Fruit fly (Drosophila melanogaster) whole organism, embryonic: Measurements from ENCODE around the gene holn1.

Experiments used
- Adf1 ChIP-seq: fragments of 200-800 bp; sonication (Bioruptor generic); IDR thresholded peaks from 2 replicates; pipeline ENCODE4 v1.3.6; 2022; ENCODE audit warnings: missing biosample characterization, missing genetic modification characterization
- Aef1 ChIP-seq: fragments of 200-800 bp; sonication (Bioruptor generic); IDR thresholded peaks from 3 replicates; pipeline ENCODE4 v1.3.6; 2022; ENCODE audit warnings: missing biosample characterization, missing genetic modification characterization
- B-H2 ChIP-seq: fragments of 200-800 bp; sonication (Bioruptor generic); optimal IDR thresholded peaks from 2 replicates; lab custom pipeline; 2018; ENCODE audit warnings: missing biosample characterization, mild to moderate bottlenecking, missing genetic modification characterization
- CG11085 ChIP-seq: fragments of 200-800 bp; sonication (Bioruptor generic); IDR thresholded peaks from 2 replicates; pipeline ENCODE4 v1.3.6; 2022; ENCODE audit warnings: missing biosample characterization, missing genetic modification characterization
- CG12104 ChIP-seq: fragments of 200-800 bp; sonication (Bioruptor generic); optimal IDR thresholded peaks from 3 replicates; lab custom pipeline; 2016; ENCODE audit warnings: missing biosample characterization, missing genetic modification characterization
- CG13123 ChIP-seq: fragments of 200-800 bp; sonication (Bioruptor generic); optimal IDR thresholded peaks from 2 replicates; lab custom pipeline; 2016; ENCODE audit warnings: missing biosample characterization, missing genetic modification characterization
- CG14050 ChIP-seq: fragments of 200-800 bp; sonication (Bioruptor generic); IDR thresholded peaks from 3 replicates; pipeline ENCODE4 v1.3.6; 2022; ENCODE audit warnings: missing biosample characterization, missing genetic modification characterization
- CG14441 ChIP-seq: fragments of 200-800 bp; sonication (Bioruptor generic); IDR thresholded peaks from 2 replicates; pipeline ENCODE4 v1.3.6; 2022; ENCODE audit warnings: missing biosample characterization, missing genetic modification characterization
- CG15073 ChIP-seq: fragments of 200-800 bp; sonication (Bioruptor generic); optimal IDR thresholded peaks from 2 replicates; lab custom pipeline; 2016; ENCODE audit warnings: missing biosample characterization, missing genetic modification characterization
- CG17186 ChIP-seq: fragments of 200-800 bp; sonication (Bioruptor generic); optimal IDR thresholded peaks from 3 replicates; lab custom pipeline; 2017; ENCODE audit warnings: missing biosample characterization, missing genetic modification reagents, missing genetic modification characterization
- CG17612 ChIP-seq: fragments of 200-800 bp; sonication (Bioruptor generic); IDR thresholded peaks from 2 replicates; pipeline ENCODE4 v1.3.6; 2022; ENCODE audit warnings: missing biosample characterization, missing genetic modification characterization
- CG2712 ChIP-seq: fragments of 200-800 bp; optimal IDR thresholded peaks from 3 replicates; lab custom pipeline; 2019; ENCODE audit warnings: missing biosample characterization, mild to moderate bottlenecking, missing genetic modification characterization, moderate library complexity
- CG2875 ChIP-seq: fragments of 200-800 bp; sonication (Bioruptor generic); optimal IDR thresholded peaks from 2 replicates; lab custom pipeline; 2017; ENCODE audit warnings: missing biosample characterization, mild to moderate bottlenecking, missing genetic modification characterization, missing genetic modification reagents
- CG32767 ChIP-seq: fragments of 200-800 bp; sonication (Bioruptor generic); IDR thresholded peaks from 2 replicates; pipeline ENCODE4 v1.3.6; 2022; ENCODE audit warnings: missing biosample characterization, missing genetic modification characterization
- CG34422 ChIP-seq: fragments of 200-800 bp; sonication (Bioruptor generic); IDR thresholded peaks from 3 replicates; pipeline ENCODE4 v1.3.6; 2022; ENCODE audit warnings: missing biosample characterization, missing genetic modification characterization
- CG4820 ChIP-seq: fragments of 200-800 bp; sonication (Bioruptor generic); optimal IDR thresholded peaks from 3 replicates; lab custom pipeline; 2016; ENCODE audit warnings: missing biosample characterization, missing genetic modification characterization
- CG7372 ChIP-seq: fragments of 200-800 bp; sonication (Bioruptor generic); IDR thresholded peaks from 2 replicates; pipeline ENCODE4 v1.3.6; 2022; ENCODE audit warnings: missing biosample characterization, missing genetic modification characterization
- CG7556 ChIP-seq: fragments of 200-800 bp; sonication (Bioruptor generic); optimal IDR thresholded peaks from 2 replicates; lab custom pipeline; 2017; ENCODE audit warnings: missing biosample characterization, mild to moderate bottlenecking, missing genetic modification characterization
- CG8359 ChIP-seq: fragments of 200-800 bp; sonication (Bioruptor generic); optimal IDR thresholded peaks from 2 replicates; lab custom pipeline; 2017; ENCODE audit warnings: missing biosample characterization, mild to moderate bottlenecking, missing genetic modification characterization, borderline replicate concordance
- CG8388 ChIP-seq: fragments of 200-800 bp; sonication (Bioruptor generic); optimal IDR thresholded peaks from 2 replicates; lab custom pipeline; 2019; ENCODE audit warnings: missing biosample characterization, mild to moderate bottlenecking, missing genetic modification characterization, moderate library complexity
- CG9437 ChIP-seq: fragments of 200-800 bp; sonication (Bioruptor generic); optimal IDR thresholded peaks from 2 replicates; lab custom pipeline; 2018; ENCODE audit warnings: missing biosample characterization, mild to moderate bottlenecking, missing genetic modification characterization
- D ChIP-seq, 2 experiments: fragments of 200-800 bp in 1 of 2; fragments of >200 bp in 1 of 2; sonication (Bioruptor generic) in 1 of 2; optimal IDR thresholded peaks; 2 replicates in 1 of 2; 3 replicates in 1 of 2; lab custom pipeline; 2017; ENCODE audit warnings: mild to moderate bottlenecking in 1 of 2, missing biosample characterization in 1 of 2, missing genetic modification characterization in 1 of 2, missing genetic modification reagents in 1 of 2
- D19B ChIP-seq: fragments of 200-800 bp; sonication (Bioruptor generic); optimal IDR thresholded peaks from 2 replicates; lab custom pipeline; 2017; ENCODE audit warnings: missing biosample characterization, mild to moderate bottlenecking, missing genetic modification characterization
- Deaf1 ChIP-seq: fragments of 200-800 bp; optimal IDR thresholded peaks from 3 replicates; lab custom pipeline; 2019; ENCODE audit warnings: missing biosample characterization, mild to moderate bottlenecking, missing genetic modification characterization, moderate library complexity
- E2f1 ChIP-seq: fragments of 200-800 bp; sonication (Bioruptor generic); IDR thresholded peaks from 2 replicates; pipeline ENCODE4 v1.3.6; 2022; ENCODE audit warnings: missing biosample characterization, missing genetic modification characterization
- Gug ChIP-seq: fragments of 200-800 bp; sonication (Bioruptor generic); IDR thresholded peaks from 4 replicates; pipeline ENCODE4 v1.3.6; 2022; ENCODE audit warnings: missing biosample characterization, missing genetic modification characterization
- HLHmδ ChIP-seq: fragments of 200-800 bp; sonication (Bioruptor generic); optimal IDR thresholded peaks from 2 replicates; lab custom pipeline; 2018; ENCODE audit warnings: missing biosample characterization, mild to moderate bottlenecking, missing genetic modification characterization, moderate library complexity
- Hsf ChIP-seq: fragments of 200-800 bp; sonication (Bioruptor generic); optimal IDR thresholded peaks from 3 replicates; lab custom pipeline; 2016; ENCODE audit warnings: missing biosample characterization, missing genetic modification characterization
- Ravus ChIP-seq: fragments of 200-800 bp; sonication (Bioruptor generic); IDR thresholded peaks from 2 replicates; pipeline ENCODE4 v1.3.6; 2022; ENCODE audit warnings: missing biosample characterization, missing genetic modification characterization
- Scr ChIP-seq: fragments of 200-800 bp; sonication (Bioruptor generic); IDR thresholded peaks from 2 replicates; pipeline ENCODE4 v1.3.6; 2022; ENCODE audit warnings: missing biosample characterization, missing genetic modification characterization; ENCODE audit not compliant: partially characterized antibody
- TFAM ChIP-seq: fragments of 200-800 bp; sonication (Bioruptor generic); optimal IDR thresholded peaks from 2 replicates; lab custom pipeline; 2017; ENCODE audit warnings: missing biosample characterization, missing genetic modification characterization, inconsistent platforms
- Xrp1 ChIP-seq: fragments of 200-800 bp; sonication (Bioruptor generic); IDR thresholded peaks from 2 replicates; pipeline ENCODE4 v1.3.6; 2022; ENCODE audit warnings: missing biosample characterization, missing genetic modification characterization
- bab2 ChIP-seq: fragments of 200-800 bp; sonication (Bioruptor generic); optimal IDR thresholded peaks from 2 replicates; lab custom pipeline; 2016; ENCODE audit warnings: missing biosample characterization, missing genetic modification characterization
- chm ChIP-seq: fragments of 200-800 bp; sonication (Bioruptor generic); IDR thresholded peaks from 2 replicates; pipeline ENCODE4 v1.3.6; 2022; ENCODE audit warnings: missing biosample characterization, missing genetic modification characterization
- ci ChIP-seq: fragments of 200-800 bp; sonication (Bioruptor generic); IDR thresholded peaks from 3 replicates; pipeline ENCODE4 v1.3.6; 2022; ENCODE audit warnings: missing biosample characterization, missing genetic modification characterization
- dmrt11E ChIP-seq: fragments of 200-800 bp; sonication (Bioruptor generic); optimal IDR thresholded peaks from 3 replicates; lab custom pipeline; 2018; ENCODE audit warnings: missing biosample characterization, mild to moderate bottlenecking, missing genetic modification characterization, moderate library complexity
- gcm2 ChIP-seq: fragments of 200-800 bp; sonication (Bioruptor generic); optimal IDR thresholded peaks from 2 replicates; lab custom pipeline; 2016; ENCODE audit warnings: missing biosample characterization, missing genetic modification characterization
- grau ChIP-seq: fragments of 200-800 bp; optimal IDR thresholded peaks from 3 replicates; lab custom pipeline; 2019; ENCODE audit warnings: missing biosample characterization, mild to moderate bottlenecking, missing genetic modification characterization, moderate library complexity
- gsb-n ChIP-seq: fragments of 200-800 bp; sonication (Bioruptor generic); optimal IDR thresholded peaks from 3 replicates; lab custom pipeline; 2018; ENCODE audit warnings: missing biosample characterization, mild to moderate bottlenecking, missing genetic modification characterization
- h ChIP-seq: fragments of >200 bp; optimal IDR thresholded peaks from 2 replicates; lab custom pipeline; 2017
- her ChIP-seq: fragments of 200-800 bp; sonication (Bioruptor generic); optimal IDR thresholded peaks from 2 replicates; lab custom pipeline; 2016; ENCODE audit warnings: missing biosample characterization, missing genetic modification characterization
- ken ChIP-seq: fragments of 200-800 bp; sonication (Bioruptor generic); IDR thresholded peaks from 3 replicates; pipeline ENCODE4 v1.3.6; 2022; ENCODE audit warnings: missing biosample characterization, missing genetic modification characterization
- kni ChIP-seq: fragments of 200-800 bp; sonication (Bioruptor generic); optimal IDR thresholded peaks from 3 replicates; lab custom pipeline; 2017; ENCODE audit warnings: mild to moderate bottlenecking, missing biosample characterization, missing genetic modification reagents, missing genetic modification characterization
- otp ChIP-seq: fragments of 200-800 bp; sonication (Bioruptor generic); IDR thresholded peaks from 3 replicates; pipeline ENCODE4, ENCODE4 v1.3.6; 2022; ENCODE audit warnings: missing biosample characterization, missing genetic modification characterization
- pho ChIP-seq: fragments of 200-800 bp; sonication (Bioruptor generic); optimal IDR thresholded peaks from 2 replicates; lab custom pipeline; 2016; ENCODE audit warnings: missing biosample characterization, missing genetic modification characterization
- salm ChIP-seq: fragments of 200-800 bp; sonication (Bioruptor generic); optimal IDR thresholded peaks from 2 replicates; lab custom pipeline; 2018; ENCODE audit warnings: missing biosample characterization, mild to moderate bottlenecking, missing genetic modification characterization
- sc ChIP-seq, 3 experiments: fragments of >200 bp in 2 of 3; fragments of 200-800 bp in 1 of 3; sonication (Bioruptor generic) in 1 of 3; optimal IDR thresholded peaks; 2 replicates in 2 of 3; 3 replicates in 1 of 3; lab custom pipeline; 2017; ENCODE audit warnings: mild to moderate bottlenecking in 1 of 3, missing biosample characterization in 1 of 3, missing genetic modification characterization in 1 of 3, missing genetic modification reagents in 1 of 3
- sens ChIP-seq: fragments of 200-800 bp; sonication (Bioruptor generic); peaks from one replicate; lab custom pipeline; 2016; ENCODE audit warnings: missing biosample characterization, missing genetic modification characterization
- seq ChIP-seq: fragments of 200-800 bp; sonication (Bioruptor generic); IDR thresholded peaks from 2 replicates; pipeline ENCODE4 v1.3.6; 2022; ENCODE audit warnings: missing biosample characterization, missing genetic modification characterization
- stc ChIP-seq: fragments of 200-800 bp; sonication (Bioruptor generic); IDR thresholded peaks from 2 replicates; pipeline ENCODE4 v1.3.6; 2022; ENCODE audit warnings: missing biosample characterization, missing genetic modification characterization

Gene holn1

dm6 chr2L:10386208-10386805 lies 49.5 kb upstream of the holn1 start, which contains the start of the genes Cdk1 and mRpS7 (continued):
- TF ChIP-seq salm (tag; lab: Kevin White, UChicago) (peak; percentile 66), CG7372 (GFP tag; lab: Robert Waterston, UW) (peak; percentile 65), Hsf (GFP tag; lab: Kevin White, UChicago) (peak; percentile 79), Ravus (GFP tag; lab: Robert Waterston, UW) (no peak; the same call in 1 of the 2 replicates), gcm2 (GFP tag; lab: Kevin White, UChicago) (peak; percentile 13), otp (0 out of 3 replicates have a peak, but pooled peaks have one; percentile 41), CG14050 (GFP tag; lab: Robert Waterston, UW) (peak; percentile 41; the same call in 1 of the 3 replicates), D (optimal IDR thresholded peaks at IDR 0.05; lab: Kevin White, UChicago) (no peak), D (GFP tag; optimal IDR thresholded peaks at IDR 0.05; lab: Kevin White, UChicago) (peak; percentile 64), Deaf1 (tag; lab: Kevin White, UChicago) (peak; percentile 39), ken (GFP tag; lab: Robert Waterston, UW) (peak; percentile 66; the same call in 2 of the 3 replicates), CG8388 (GFP tag; lab: Kevin White, UChicago) (peak; percentile 79), HLHmδ (GFP tag; lab: Kevin White, UChicago) (no peak), chm (GFP tag; lab: Robert Waterston, UW) (peak; percentile 68), CG15073 (GFP tag; lab: Kevin White, UChicago) (no peak), Adf1 (GFP tag; lab: Robert Waterston, UW) (0 out of 2 replicates have a peak, but pooled peaks have one; percentile 16), grau (tag; lab: Kevin White, UChicago) (peak; percentile 81), CG2875 (peak; percentile 27), sc (optimal IDR thresholded peaks at IDR 0.05; lab: Kevin White, UChicago) (no peak), sc (GFP tag; optimal IDR thresholded peaks at IDR 0.05; lab: Kevin White, UChicago) (peak; percentile 36), CG8359 (GFP tag; lab: Kevin White, UChicago) (peak; percentile 27), seq (GFP tag; lab: Robert Waterston, UW) (no peak), CG12104 (GFP tag; lab: Kevin White, UChicago) (peak; percentile 63), bab2 (GFP tag; lab: Kevin White, UChicago) (peak; percentile 59), B-H2 (GFP tag; lab: Kevin White, UChicago) (peak; percentile 26), CG14441 (GFP tag; lab: Robert Waterston, UW) (peak; percentile 74), CG11085 (GFP tag; lab: Robert Waterston, UW) (no peak), CG17186 (GFP tag; lab: Kevin White, UChicago) (peak; percentile 30), h (lab: Kevin White, UChicago) (no peak), CG9437 (GFP tag; lab: Kevin White, UChicago) (peak; percentile 80), kni (GFP tag; lab: Kevin White, UChicago) (no peak), ci (peak; percentile 82; the same call in 2 of the 3 replicates), CG13123 (GFP tag; lab: Kevin White, UChicago) (peak; percentile 46), CG2712 (tag; lab: Kevin White, UChicago) (peak; percentile 84), D19B (peak; percentile 59), dmrt11E (tag; lab: Kevin White, UChicago) (peak; percentile 71), stc (GFP tag; lab: Robert Waterston, UW) (peak; percentile 15; the same call in 1 of the 2 replicates), TFAM (GFP tag; lab: Kevin White, UChicago) (no peak), pho (peak; percentile 63), Xrp1 (peak; percentile 69), gsb-n (peak; percentile 76), CG32767 (GFP tag; lab: Robert Waterston, UW) (peak; percentile 61; the same call in 1 of the 2 replicates), Aef1 (peak; percentile 53), sens (GFP tag; lab: Kevin White, UChicago) (peak; percentile 94), CG17612 (GFP tag; lab: Robert Waterston, UW) (no peak), her (GFP tag; lab: Kevin White, UChicago) (no peak), E2f1 (peak; percentile 56), CG4820 (GFP tag; lab: Kevin White, UChicago) (peak; percentile 70), CG34422 (GFP tag; lab: Robert Waterston, UW) (peak; percentile 34; the same call in 2 of the 3 replicates), Scr (GFP tag; lab: Robert Waterston, UW) (no peak), CG7556 (GFP tag; lab: Kevin White, UChicago) (peak; percentile 71), Gug (GFP tag; lab: Robert Waterston, UW) (no peak)
